Worm (Caenorhabditis elegans) whole organism, L3 larva: ENCODE data around the gene srw-43.

Experiments used
- aly-2 ChIP-seq: fragments of 150-350 bp; optimal IDR thresholded peaks from 2 replicates; lab custom pipeline; 2014; ENCODE audit warnings: missing biosample characterization, missing genetic modification characterization
- ama-1 ChIP-seq: fragments of 150-350 bp; optimal IDR thresholded peaks from 2 replicates; lab custom pipeline; 2018
- elt-1 ChIP-seq: fragments of 150-350 bp; optimal IDR thresholded peaks from 2 replicates; lab custom pipeline; 2014; ENCODE audit warnings: missing biosample characterization, missing genetic modification characterization
- nhr-11 ChIP-seq: fragments of 150-350 bp; optimal IDR thresholded peaks from 2 replicates; lab custom pipeline; 2014; ENCODE audit warnings: missing biosample characterization, missing genetic modification characterization
- nhr-23 ChIP-seq: fragments of 150-350 bp; optimal IDR thresholded peaks from 2 replicates; lab custom pipeline; 2014; ENCODE audit warnings: missing biosample characterization, missing genetic modification reagents, missing genetic modification characterization
- nhr-237 ChIP-seq: fragments of 150-350 bp; optimal IDR thresholded peaks from 2 replicates; lab custom pipeline; 2014; ENCODE audit warnings: missing biosample characterization, missing genetic modification characterization
- nhr-25 ChIP-seq: sonication (generic microtip); optimal IDR thresholded peaks from 2 replicates; lab custom pipeline; 2017; ENCODE audit warnings: missing biosample characterization, missing genetic modification characterization
- nhr-76 ChIP-seq: fragments of 150-350 bp; sonication (generic microtip); optimal IDR thresholded peaks from 5 replicates; lab custom pipeline; 2014; ENCODE audit warnings: missing biosample characterization, missing genetic modification characterization
- nhr-77 ChIP-seq: fragments of 150-350 bp; optimal IDR thresholded peaks from 2 replicates; lab custom pipeline; 2014; ENCODE audit warnings: missing biosample characterization, missing genetic modification characterization
- skn-1 ChIP-seq: fragments of 150-350 bp; optimal IDR thresholded peaks from 2 replicates; lab custom pipeline; 2014; ENCODE audit warnings: missing biosample characterization, missing genetic modification characterization
- unc-62 ChIP-seq: fragments of 150-350 bp; sonication (generic microtip); optimal IDR thresholded peaks from 4 replicates; lab custom pipeline; 2014; ENCODE audit warnings: missing biosample characterization, missing genetic modification reagents, missing genetic modification characterization
- ztf-11 ChIP-seq: fragments of 150-350 bp; optimal IDR thresholded peaks from 2 replicates; lab custom pipeline; 2014; ENCODE audit warnings: missing biosample characterization, missing genetic modification characterization

DNA sequence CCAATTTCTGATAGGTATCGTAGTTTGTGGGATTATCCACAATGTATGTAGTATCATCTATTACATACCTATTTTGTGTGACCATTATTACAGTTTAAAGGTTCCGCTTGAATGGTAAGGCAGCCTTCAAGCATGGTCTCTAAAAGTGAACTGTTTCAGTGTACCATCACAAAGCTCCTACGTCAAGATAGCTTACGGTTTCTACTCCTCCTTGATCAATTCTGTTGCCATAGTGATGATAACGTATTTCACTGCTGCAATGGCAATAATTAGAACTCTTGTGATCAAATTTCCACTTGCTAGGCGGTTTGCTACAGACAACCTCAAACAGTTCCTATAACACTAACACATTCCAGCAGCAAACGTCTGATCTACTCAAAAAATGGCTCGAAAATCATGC, 2.5 kb upstream of the srw-43 start:
- no peak for TF ChIP-seq unc-62 (GFP tag; lab: Kevin White, UChicago)
- no peak for TF ChIP-seq ama-1 (lab: Kevin White, UChicago)
- no peak for TF ChIP-seq nhr-76 (tag; lab: Kevin White, UChicago)
- TF ChIP-seq elt-1: no peak
- TF ChIP-seq nhr-25: no peak
- no peak for TF ChIP-seq nhr-23 (tag; lab: Kevin White, UChicago)
- TF ChIP-seq nhr-237 (tag; lab: Kevin White, UChicago): no peak
- no peak for TF ChIP-seq aly-2 (tag; lab: Kevin White, UChicago)
- TF ChIP-seq nhr-77 (tag; lab: Kevin White, UChicago): no peak
- no peak for TF ChIP-seq ztf-11 (tag; lab: Kevin White, UChicago)
- no peak for TF ChIP-seq skn-1
- TF ChIP-seq nhr-11 (tag; lab: Kevin White, UChicago): no peak
